Worm (Caenorhabditis elegans) whole organism, L2 larva: ENCODE results near the gene slc-46A.

Experiments
- C34F6.9 ChIP-seq: fragments of 150-350 bp; optimal IDR thresholded peaks from 2 replicates; lab custom pipeline; 2014; ENCODE audit warnings: missing biosample characterization, missing genetic modification characterization
- F13H6.1 ChIP-seq: sonication (generic microtip); optimal IDR thresholded peaks from 2 replicates; lab custom pipeline; 2016; ENCODE audit warnings: missing genetic modification characterization, missing compliant biosample characterization
- R02D3.7 ChIP-seq: fragments of 150-350 bp; optimal IDR thresholded peaks from 2 replicates; lab custom pipeline; 2014; ENCODE audit warnings: missing biosample characterization, missing genetic modification characterization
- Y55F3AM.14 ChIP-seq: fragments of 200-800 bp; sonication (Bioruptor generic); optimal IDR thresholded peaks from 2 replicates; lab custom pipeline; 2018; ENCODE audit warnings: mild to moderate bottlenecking, missing genetic modification characterization, missing compliant biosample characterization
- ZK546.5 ChIP-seq: sonication (generic microtip); optimal IDR thresholded peaks from 2 replicates; lab custom pipeline; 2017; ENCODE audit warnings: missing biosample characterization, missing genetic modification characterization
- alr-1 ChIP-seq: fragments of 150-350 bp; optimal IDR thresholded peaks from 2 replicates; lab custom pipeline; 2014; ENCODE audit warnings: missing biosample characterization, missing genetic modification characterization
- aly-2 ChIP-seq: fragments of 150-350 bp; optimal IDR thresholded peaks from 2 replicates; lab custom pipeline; 2014; ENCODE audit warnings: missing biosample characterization, missing genetic modification characterization
- blmp-1 ChIP-seq: sonication (generic microtip); optimal IDR thresholded peaks from 2 replicates; lab custom pipeline; 2017; ENCODE audit warnings: missing genetic modification characterization, mild to moderate bottlenecking, missing compliant biosample characterization, antibody characterized with exemption, moderate library complexity; ENCODE audit not compliant: insufficient read depth
- ceh-82 ChIP-seq: fragments of 150-350 bp; optimal IDR thresholded peaks from 2 replicates; lab custom pipeline; 2014; ENCODE audit warnings: missing biosample characterization, missing genetic modification characterization
- crh-2 ChIP-seq: sonication (generic microtip); optimal IDR thresholded peaks from 2 replicates; lab custom pipeline; 2017; ENCODE audit warnings: missing biosample characterization, missing genetic modification characterization
- dmd-4 ChIP-seq: sonication (generic microtip); optimal IDR thresholded peaks from 2 replicates; lab custom pipeline; 2017; ENCODE audit warnings: missing biosample characterization, missing genetic modification characterization
- egl-27 ChIP-seq: sonication (generic microtip); optimal IDR thresholded peaks from 3 replicates; lab custom pipeline; 2017; ENCODE audit warnings: missing biosample characterization, missing genetic modification reagents, missing genetic modification characterization
- elt-1 ChIP-seq: fragments of 150-350 bp; optimal IDR thresholded peaks from 2 replicates; lab custom pipeline; 2014; ENCODE audit warnings: missing biosample characterization, missing genetic modification characterization
- elt-3 ChIP-seq: sonication (generic microtip); optimal IDR thresholded peaks from 2 replicates; lab custom pipeline; 2017; ENCODE audit warnings: missing biosample characterization, missing genetic modification characterization
- fos-1 ChIP-seq: fragments of 150-350 bp; optimal IDR thresholded peaks from 2 replicates; lab custom pipeline; 2014; ENCODE audit warnings: missing biosample characterization, missing genetic modification characterization
- lin-13 ChIP-seq: fragments of 150-350 bp; optimal IDR thresholded peaks from 2 replicates; lab custom pipeline; 2014; ENCODE audit warnings: missing biosample characterization, missing genetic modification reagents, missing genetic modification characterization
- lin-39 ChIP-seq: fragments of 150-350 bp; optimal IDR thresholded peaks from 2 replicates; lab custom pipeline; 2014; ENCODE audit warnings: missing biosample characterization, missing genetic modification reagents, missing genetic modification characterization
- lsy-2 ChIP-seq, 2 experiments: fragments of 150-350 bp in 1 of 2; sonication (generic microtip) in 1 of 2; optimal IDR thresholded peaks; 2 replicates each; lab custom pipeline; 2014 to 2017; ENCODE audit warnings: missing biosample characterization in 2 of 2, missing genetic modification characterization in 2 of 2
- mab-5 ChIP-seq: fragments of 150-350 bp; optimal IDR thresholded peaks from 2 replicates; lab custom pipeline; 2014; ENCODE audit warnings: missing biosample characterization, missing genetic modification characterization
- mbf-1 ChIP-seq: sonication (generic microtip); optimal IDR thresholded peaks from 2 replicates; lab custom pipeline; 2017; ENCODE audit warnings: missing biosample characterization, missing genetic modification characterization
- nhr-11 ChIP-seq: fragments of 150-350 bp; optimal IDR thresholded peaks from 2 replicates; lab custom pipeline; 2014; ENCODE audit warnings: missing biosample characterization, missing genetic modification characterization
- nhr-12 ChIP-seq: fragments of 150-350 bp; optimal IDR thresholded peaks from 2 replicates; lab custom pipeline; 2014; ENCODE audit warnings: missing biosample characterization, missing genetic modification characterization
- nhr-129 ChIP-seq: fragments of 150-350 bp; optimal IDR thresholded peaks from 2 replicates; lab custom pipeline; 2014; ENCODE audit warnings: missing biosample characterization, missing genetic modification characterization
- nhr-21 ChIP-seq: fragments of 150-350 bp; optimal IDR thresholded peaks from 2 replicates; lab custom pipeline; 2014; ENCODE audit warnings: missing biosample characterization, missing genetic modification characterization
- nhr-23 ChIP-seq: fragments of 150-350 bp; optimal IDR thresholded peaks from 2 replicates; lab custom pipeline; 2014; ENCODE audit warnings: missing biosample characterization, missing genetic modification reagents, missing genetic modification characterization
- nhr-237 ChIP-seq: fragments of 150-350 bp; optimal IDR thresholded peaks from 2 replicates; lab custom pipeline; 2014; ENCODE audit warnings: missing biosample characterization, missing genetic modification characterization
- nhr-6 ChIP-seq: fragments of 150-350 bp; optimal IDR thresholded peaks from 2 replicates; lab custom pipeline; 2014; ENCODE audit warnings: missing biosample characterization, missing genetic modification characterization
- peb-1 ChIP-seq: fragments of 150-350 bp; optimal IDR thresholded peaks from 2 replicates; lab custom pipeline; 2014; ENCODE audit warnings: missing biosample characterization, missing genetic modification characterization
- sem-4 ChIP-seq: fragments of 150-350 bp; optimal IDR thresholded peaks from 2 replicates; lab custom pipeline; 2014; ENCODE audit warnings: missing biosample characterization, missing genetic modification reagents, missing genetic modification characterization
- sma-3 ChIP-seq: sonication (generic microtip); optimal IDR thresholded peaks from 2 replicates; lab custom pipeline; 2016; ENCODE audit warnings: missing genetic modification reagents, missing genetic modification characterization, missing compliant biosample characterization
- sma-9 ChIP-seq, 2 experiments: fragments of 150-350 bp in 1 of 2; sonication (generic microtip) in 1 of 2; optimal IDR thresholded peaks; 2 replicates each; lab custom pipeline; 2014 to 2016; ENCODE audit warnings: missing genetic modification characterization in 2 of 2, mild to moderate bottlenecking in 1 of 2, missing biosample characterization in 1 of 2, missing compliant biosample characterization in 1 of 2, missing genetic modification reagents in 1 of 2, moderate library complexity in 1 of 2
- snpc-4 ChIP-seq: fragments of 150-350 bp; optimal IDR thresholded peaks from 2 replicates; lab custom pipeline; 2014; ENCODE audit warnings: missing biosample characterization, missing genetic modification characterization
- unc-39 ChIP-seq: fragments of 150-350 bp; optimal IDR thresholded peaks from 2 replicates; lab custom pipeline; 2014; ENCODE audit warnings: missing biosample characterization, missing genetic modification characterization
- unc-55 ChIP-seq: fragments of 150-350 bp; sonication (generic microtip); optimal IDR thresholded peaks from 3 replicates; lab custom pipeline; 2014; ENCODE audit warnings: missing biosample characterization, missing genetic modification reagents, missing genetic modification characterization
- unc-62 ChIP-seq: fragments of 150-350 bp; optimal IDR thresholded peaks from 2 replicates; lab custom pipeline; 2014; ENCODE audit warnings: missing biosample characterization, missing genetic modification reagents, missing genetic modification characterization
- ztf-1 ChIP-seq: fragments of 200-800 bp; sonication (Bioruptor generic); conservative IDR thresholded peaks from 2 replicates; pipeline ENCODE4 v1.3.6; 2022; ENCODE audit warnings: missing genetic modification characterization, missing compliant biosample characterization

Gene slc-46A

DNA sequence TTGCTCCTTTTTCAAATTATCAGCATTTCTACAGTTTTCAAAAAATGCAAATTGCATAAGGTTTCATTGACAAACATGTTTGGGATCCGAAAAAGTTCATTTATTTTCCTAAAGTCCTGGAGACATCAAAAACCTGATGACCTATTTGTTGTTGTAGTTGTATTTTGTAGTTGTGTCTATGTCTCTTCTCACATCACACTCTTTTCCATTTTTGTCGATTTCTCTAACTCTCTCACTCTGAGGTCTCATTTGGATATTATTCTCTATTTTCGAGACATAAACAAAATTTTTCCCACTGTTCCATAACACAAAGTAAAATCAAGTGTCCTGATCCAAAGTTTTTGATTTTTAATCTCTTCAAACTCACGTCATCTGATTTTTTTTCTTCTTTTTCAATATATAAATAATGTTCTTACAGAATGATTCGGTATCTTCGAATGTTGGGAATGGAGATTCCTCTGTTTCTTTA is at the start of gene slc-46A:
slc-46A (plus strand) TSS at position 419 of the 469 bp plus-strand sequence.
- TF ChIP-seq C34F6.9 (tag; lab: Kevin White, UChicago) (peak; percentile 48), nhr-21 (tag; lab: Kevin White, UChicago) (no peak), snpc-4 (tag; lab: Kevin White, UChicago) (peak; percentile 20), sma-9 (GFP tag; optimal IDR thresholded peaks at IDR 0.05; lab: Kevin White, UChicago) (peak; percentile 12), sma-9 (tag; optimal IDR thresholded peaks at IDR 0.05; lab: Kevin White, UChicago) (no peak), nhr-6 (no peak), unc-55 (GFP tag; lab: Kevin White, UChicago) (peak; percentile 26)

DNA sequence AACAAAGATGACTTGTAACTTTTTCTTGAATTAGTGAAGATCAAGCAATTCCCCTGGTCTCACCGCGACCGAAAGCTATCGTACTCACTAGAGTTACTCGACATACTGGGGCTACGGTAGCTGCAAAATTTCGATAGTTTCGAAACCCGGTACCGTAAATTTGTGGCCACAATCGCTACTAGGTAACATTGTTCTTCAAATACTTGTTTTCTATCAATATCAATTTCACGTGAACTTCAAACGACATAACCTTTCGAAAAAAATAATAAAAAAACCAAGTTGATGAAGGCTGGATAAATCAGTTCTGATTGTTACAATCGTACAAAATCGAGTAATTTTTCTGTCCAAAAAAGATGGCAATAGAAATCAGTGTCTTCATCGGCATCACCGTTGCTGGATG is 46.5 kb upstream of the slc-46A start, which contains the start of gene F36H12.3:
F36H12.3 (plus strand) TSS at position 301 of the 400 bp plus-strand sequence.
- TF ChIP-seq lin-13 (GFP tag; lab: Kevin White, UChicago), result no peak
- no peak for TF ChIP-seq elt-1 (tag; lab: Kevin White, UChicago)
- no peak for TF ChIP-seq crh-2
- TF ChIP-seq R02D3.7 (tag; lab: Kevin White, UChicago), result no peak
- TF ChIP-seq nhr-21 (tag; lab: Kevin White, UChicago), result no peak
- TF ChIP-seq nhr-237 (tag; lab: Kevin White, UChicago), result no peak
- no peak for TF ChIP-seq C34F6.9 (tag; lab: Kevin White, UChicago)
- TF ChIP-seq nhr-11 (tag; lab: Kevin White, UChicago), result no peak
- TF ChIP-seq nhr-23, result no peak
- no peak for TF ChIP-seq peb-1 (tag; lab: Kevin White, UChicago)
- no peak for TF ChIP-seq lin-39 (tag; lab: Kevin White, UChicago)
- no peak for TF ChIP-seq sem-4 (tag; lab: Kevin White, UChicago)
- TF ChIP-seq ztf-1 (GFP tag; lab: Robert Waterston, UW), result no peak
- no peak for TF ChIP-seq F13H6.1
- no peak for TF ChIP-seq nhr-12 (tag; lab: Kevin White, UChicago)
- no peak for TF ChIP-seq egl-27
- TF ChIP-seq nhr-129 (tag; lab: Kevin White, UChicago), result no peak
- no peak for TF ChIP-seq Y55F3AM.14
- no peak for TF ChIP-seq nhr-6

DNA sequence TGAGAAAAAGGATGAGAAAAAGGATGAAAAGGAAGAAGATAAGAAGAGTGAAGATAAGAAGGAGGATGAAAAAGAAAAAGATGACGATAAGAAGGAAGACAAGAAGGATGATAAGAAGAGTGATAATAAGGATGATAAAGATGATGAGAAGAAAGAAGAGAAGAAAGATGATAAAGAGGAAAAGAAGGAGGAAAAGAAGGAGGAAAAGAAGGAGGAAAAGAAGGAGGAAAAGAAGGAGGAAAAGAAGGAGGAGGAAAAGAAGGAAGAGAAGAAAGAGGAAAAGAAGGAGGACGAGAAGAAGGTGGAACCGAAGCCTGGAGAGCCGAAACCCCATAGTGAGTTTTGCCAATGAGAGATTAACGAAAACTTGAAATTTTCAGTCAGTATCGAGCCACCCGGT is 45.7 kb upstream of the slc-46A start:
- TF ChIP-seq dmd-4, result no peak
- TF ChIP-seq unc-62, result no peak
- TF ChIP-seq nhr-11 (tag; lab: Kevin White, UChicago), result no peak
- no peak for TF ChIP-seq mbf-1 (tag; lab: Kevin White, UChicago)
- no peak for TF ChIP-seq nhr-23
- no peak for TF ChIP-seq sma-3 (GFP tag; lab: Kevin White, UChicago)
- TF ChIP-seq, all 48 proteins: peak for 0

DNA sequence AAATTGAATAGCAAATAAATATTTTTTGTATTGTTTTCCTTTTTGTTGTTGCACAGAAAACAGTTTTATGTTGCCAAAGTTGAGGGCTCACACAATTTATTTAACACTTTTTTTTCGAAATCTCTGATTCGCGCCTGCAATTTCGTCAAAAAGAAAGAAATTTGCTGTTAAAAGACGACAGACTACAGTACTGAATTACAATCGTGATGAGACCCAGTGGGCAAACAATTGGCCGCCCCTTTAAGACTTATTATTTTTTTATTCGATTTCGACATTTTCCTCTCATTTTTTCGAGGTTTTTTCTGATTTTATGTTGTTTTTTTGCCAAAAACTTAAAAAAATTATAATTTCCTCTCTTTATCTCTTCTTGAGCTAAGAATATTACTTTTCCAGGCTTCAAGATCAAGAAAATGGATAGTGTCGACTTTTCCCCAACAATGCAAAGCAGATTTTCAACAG is 44.9 kb upstream of the slc-46A start, which contains the start of gene slfl-4:
slfl-4 (plus strand) TSS at position 409 of the 459 bp plus-strand sequence.
- TF ChIP-seq ceh-82 (tag; lab: Kevin White, UChicago) (no peak), blmp-1 (tag; lab: Kevin White, UChicago) (no peak), unc-39 (tag; lab: Kevin White, UChicago) (no peak), ZK546.5 (tag; lab: Kevin White, UChicago) (no peak)

DNA sequence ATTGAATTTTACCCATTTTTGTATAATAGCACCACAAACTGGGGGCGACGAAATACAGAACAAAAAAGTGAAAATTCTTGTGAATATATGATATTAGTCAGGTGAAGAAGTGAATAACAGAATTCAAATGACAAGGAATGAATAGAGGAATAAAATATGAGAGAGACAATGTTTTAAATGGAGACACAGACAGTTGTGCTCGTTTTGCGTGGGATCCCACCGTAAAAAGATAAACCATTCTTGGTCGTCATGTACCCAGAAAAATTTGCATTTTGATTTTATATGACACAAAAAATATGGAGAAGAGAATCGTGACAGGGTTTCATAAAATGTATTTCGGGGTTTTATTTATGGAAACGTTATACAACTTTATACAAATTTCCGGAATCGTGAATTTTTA is 41.3 kb upstream of the slc-46A start, which contains the start of gene F36H12.17:
F36H12.17 (minus strand) TSS at position 101 of the 400 bp plus-strand sequence.
- TF ChIP-seq lsy-2 (tag; optimal IDR thresholded peaks at IDR 0.05; lab: Kevin White, UChicago) (no peak), egl-27 (no peak), nhr-129 (tag; lab: Kevin White, UChicago) (no peak), aly-2 (tag; lab: Kevin White, UChicago) (no peak), sem-4 (tag; lab: Kevin White, UChicago) (no peak), fos-1 (tag; lab: Kevin White, UChicago) (no peak), Y55F3AM.14 (no peak), mbf-1 (tag; lab: Kevin White, UChicago) (no peak), nhr-21 (tag; lab: Kevin White, UChicago) (no peak), nhr-237 (tag; lab: Kevin White, UChicago) (no peak), nhr-6 (no peak), nhr-23 (no peak), elt-3 (tag; lab: Kevin White, UChicago) (no peak), alr-1 (tag; lab: Kevin White, UChicago) (no peak), snpc-4 (tag; lab: Kevin White, UChicago) (no peak), mab-5 (tag; lab: Kevin White, UChicago) (no peak)
